Worm (Caenorhabditis elegans) whole organism, L2 larva: ENCODE measurements around the gene tag-294.
A peak's percentile ranks its signal among the peaks of the same experiment; 100 is the strongest.

Source experiments
- C34F6.9 ChIP-seq: fragments of 150-350 bp; optimal IDR thresholded peaks from 2 replicates; lab custom pipeline; 2014; ENCODE audit warnings: missing biosample characterization, missing genetic modification characterization
- F13H6.1 ChIP-seq: sonication (generic microtip); optimal IDR thresholded peaks from 2 replicates; lab custom pipeline; 2016; ENCODE audit warnings: missing genetic modification characterization, missing compliant biosample characterization
- R02D3.7 ChIP-seq: fragments of 150-350 bp; optimal IDR thresholded peaks from 2 replicates; lab custom pipeline; 2014; ENCODE audit warnings: missing biosample characterization, missing genetic modification characterization
- ZK546.5 ChIP-seq: sonication (generic microtip); optimal IDR thresholded peaks from 2 replicates; lab custom pipeline; 2017; ENCODE audit warnings: missing biosample characterization, missing genetic modification characterization
- alr-1 ChIP-seq: fragments of 150-350 bp; optimal IDR thresholded peaks from 2 replicates; lab custom pipeline; 2014; ENCODE audit warnings: missing biosample characterization, missing genetic modification characterization
- aly-2 ChIP-seq: fragments of 150-350 bp; optimal IDR thresholded peaks from 2 replicates; lab custom pipeline; 2014; ENCODE audit warnings: missing biosample characterization, missing genetic modification characterization
- ama-1 ChIP-seq: fragments of 150-350 bp; optimal IDR thresholded peaks from 2 replicates; lab custom pipeline; 2018; ENCODE audit warnings: inconsistent platforms
- blmp-1 ChIP-seq: sonication (generic microtip); optimal IDR thresholded peaks from 2 replicates; lab custom pipeline; 2017; ENCODE audit warnings: missing genetic modification characterization, mild to moderate bottlenecking, missing compliant biosample characterization, antibody characterized with exemption, moderate library complexity; ENCODE audit not compliant: insufficient read depth
- ceh-82 ChIP-seq: fragments of 150-350 bp; optimal IDR thresholded peaks from 2 replicates; lab custom pipeline; 2014; ENCODE audit warnings: missing biosample characterization, missing genetic modification characterization
- crh-2 ChIP-seq: sonication (generic microtip); optimal IDR thresholded peaks from 2 replicates; lab custom pipeline; 2017; ENCODE audit warnings: missing biosample characterization, missing genetic modification characterization
- egl-27 ChIP-seq: sonication (generic microtip); optimal IDR thresholded peaks from 3 replicates; lab custom pipeline; 2017; ENCODE audit warnings: missing biosample characterization, missing genetic modification reagents, missing genetic modification characterization
- elt-1 ChIP-seq: fragments of 150-350 bp; optimal IDR thresholded peaks from 2 replicates; lab custom pipeline; 2014; ENCODE audit warnings: missing biosample characterization, missing genetic modification characterization
- elt-3 ChIP-seq: sonication (generic microtip); optimal IDR thresholded peaks from 2 replicates; lab custom pipeline; 2017; ENCODE audit warnings: missing biosample characterization, missing genetic modification characterization
- fos-1 ChIP-seq: fragments of 150-350 bp; optimal IDR thresholded peaks from 2 replicates; lab custom pipeline; 2014; ENCODE audit warnings: missing biosample characterization, missing genetic modification characterization
- gmeb-1 ChIP-seq: fragments of 150-350 bp; optimal IDR thresholded peaks from 2 replicates; lab custom pipeline; 2014; ENCODE audit warnings: missing biosample characterization, missing genetic modification characterization
- lin-11 ChIP-seq: fragments of 150-350 bp; sonication (generic microtip); optimal IDR thresholded peaks from 2 replicates; lab custom pipeline; 2014; ENCODE audit warnings: missing biosample characterization, missing genetic modification characterization, inconsistent platforms, mixed read lengths
- lin-13 ChIP-seq: fragments of 150-350 bp; optimal IDR thresholded peaks from 2 replicates; lab custom pipeline; 2014; ENCODE audit warnings: missing biosample characterization, missing genetic modification reagents, missing genetic modification characterization
- lin-39 ChIP-seq: fragments of 150-350 bp; optimal IDR thresholded peaks from 2 replicates; lab custom pipeline; 2014; ENCODE audit warnings: missing biosample characterization, missing genetic modification reagents, missing genetic modification characterization
- lsy-2 ChIP-seq, 2 experiments: fragments of 150-350 bp in 1 of 2; sonication (generic microtip) in 1 of 2; optimal IDR thresholded peaks; 2 replicates each; lab custom pipeline; 2014 to 2017; ENCODE audit warnings: missing biosample characterization in 2 of 2, missing genetic modification characterization in 2 of 2
- mab-5 ChIP-seq: fragments of 150-350 bp; optimal IDR thresholded peaks from 2 replicates; lab custom pipeline; 2014; ENCODE audit warnings: missing biosample characterization, missing genetic modification characterization
- mbf-1 ChIP-seq: sonication (generic microtip); optimal IDR thresholded peaks from 2 replicates; lab custom pipeline; 2017; ENCODE audit warnings: missing biosample characterization, missing genetic modification characterization
- mdl-1 ChIP-seq, 2 experiments: fragments of 150-350 bp in 1 of 2; sonication (generic microtip) in 1 of 2; optimal IDR thresholded peaks; 2 replicates each; lab custom pipeline; 2017; ENCODE audit warnings: missing biosample characterization in 2 of 2, missing genetic modification characterization in 2 of 2
- nhr-10 ChIP-seq: sonication (generic microtip); optimal IDR thresholded peaks from 2 replicates; lab custom pipeline; 2017; ENCODE audit warnings: missing biosample characterization, missing genetic modification characterization
- nhr-11 ChIP-seq: fragments of 150-350 bp; optimal IDR thresholded peaks from 2 replicates; lab custom pipeline; 2014; ENCODE audit warnings: missing biosample characterization, missing genetic modification characterization
- nhr-129 ChIP-seq: fragments of 150-350 bp; optimal IDR thresholded peaks from 2 replicates; lab custom pipeline; 2014; ENCODE audit warnings: missing biosample characterization, missing genetic modification characterization
- nhr-21 ChIP-seq: fragments of 150-350 bp; optimal IDR thresholded peaks from 2 replicates; lab custom pipeline; 2014; ENCODE audit warnings: missing biosample characterization, missing genetic modification characterization
- nhr-23 ChIP-seq: fragments of 150-350 bp; optimal IDR thresholded peaks from 2 replicates; lab custom pipeline; 2014; ENCODE audit warnings: missing biosample characterization, missing genetic modification reagents, missing genetic modification characterization
- nhr-237 ChIP-seq: fragments of 150-350 bp; optimal IDR thresholded peaks from 2 replicates; lab custom pipeline; 2014; ENCODE audit warnings: missing biosample characterization, missing genetic modification characterization
- nhr-25 ChIP-seq: fragments of 150-350 bp; sonication (generic microtip); optimal IDR thresholded peaks from 3 replicates; lab custom pipeline; 2014; ENCODE audit warnings: missing biosample characterization, missing genetic modification characterization
- nhr-6 ChIP-seq: fragments of 150-350 bp; optimal IDR thresholded peaks from 2 replicates; lab custom pipeline; 2014; ENCODE audit warnings: missing biosample characterization, missing genetic modification characterization
- nhr-77 ChIP-seq: fragments of 150-350 bp; optimal IDR thresholded peaks from 2 replicates; lab custom pipeline; 2014; ENCODE audit warnings: missing biosample characterization, missing genetic modification characterization
- peb-1 ChIP-seq: fragments of 150-350 bp; optimal IDR thresholded peaks from 2 replicates; lab custom pipeline; 2014; ENCODE audit warnings: missing biosample characterization, missing genetic modification characterization
- skn-1 ChIP-seq: sonication (generic microtip); optimal IDR thresholded peaks from 2 replicates; lab custom pipeline; 2017; ENCODE audit warnings: missing biosample characterization, missing genetic modification characterization
- sma-3 ChIP-seq: sonication (generic microtip); optimal IDR thresholded peaks from 2 replicates; lab custom pipeline; 2016; ENCODE audit warnings: missing genetic modification reagents, missing genetic modification characterization, missing compliant biosample characterization
- sma-9 ChIP-seq, 2 experiments: fragments of 150-350 bp in 1 of 2; sonication (generic microtip) in 1 of 2; optimal IDR thresholded peaks; 2 replicates each; lab custom pipeline; 2014 to 2016; ENCODE audit warnings: missing genetic modification characterization in 2 of 2, mild to moderate bottlenecking in 1 of 2, missing biosample characterization in 1 of 2, missing compliant biosample characterization in 1 of 2, missing genetic modification reagents in 1 of 2, moderate library complexity in 1 of 2
- snpc-4 ChIP-seq: fragments of 150-350 bp; optimal IDR thresholded peaks from 2 replicates; lab custom pipeline; 2014; ENCODE audit warnings: missing biosample characterization, missing genetic modification characterization
- unc-39 ChIP-seq: fragments of 150-350 bp; optimal IDR thresholded peaks from 2 replicates; lab custom pipeline; 2014; ENCODE audit warnings: missing biosample characterization, missing genetic modification characterization
- unc-62 ChIP-seq: fragments of 150-350 bp; optimal IDR thresholded peaks from 2 replicates; lab custom pipeline; 2014; ENCODE audit warnings: missing biosample characterization, missing genetic modification reagents, missing genetic modification characterization
- zag-1 ChIP-seq: fragments of 150-350 bp; optimal IDR thresholded peaks from 2 replicates; lab custom pipeline; 2014; ENCODE audit warnings: missing biosample characterization, missing genetic modification characterization
- ztf-1 ChIP-seq: fragments of 200-800 bp; sonication (Bioruptor generic); conservative IDR thresholded peaks from 2 replicates; pipeline ENCODE4 v1.3.6; 2022; ENCODE audit warnings: missing genetic modification characterization, missing compliant biosample characterization
- ztf-11 ChIP-seq: sonication (generic microtip); optimal IDR thresholded peaks from 2 replicates; lab custom pipeline; 2017; ENCODE audit warnings: missing biosample characterization, missing genetic modification characterization
- ztf-4 ChIP-seq: fragments of 150-350 bp; optimal IDR thresholded peaks from 2 replicates; lab custom pipeline; 2014; ENCODE audit warnings: missing biosample characterization, missing genetic modification characterization

Gene tag-294

DNA sequence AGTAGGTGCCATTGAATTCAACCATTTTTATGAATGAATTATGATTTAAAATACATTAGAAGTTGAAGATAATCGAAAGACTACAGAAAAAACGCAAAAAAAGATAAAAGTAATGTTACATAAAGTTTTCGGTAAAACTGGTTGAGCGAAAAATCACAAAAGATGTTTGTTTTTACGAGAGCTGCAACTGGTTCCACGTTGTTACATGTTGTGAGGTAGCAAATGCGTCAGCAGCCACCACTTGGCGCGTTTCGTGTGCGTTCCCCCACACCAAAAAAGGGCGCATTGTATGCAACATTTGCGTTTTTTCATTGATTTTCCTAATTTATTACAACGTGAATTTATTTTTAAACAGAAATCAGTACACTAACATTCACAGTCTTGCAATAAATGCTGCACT is 19.0 kb upstream of the tag-294 start, which contains the start of gene gakh-1 (continued):
- TF ChIP-seq lin-39 (tag; lab: Kevin White, UChicago) (no peak), fos-1 (peak; percentile 14), skn-1 (tag; lab: Kevin White, UChicago) (no peak), elt-1 (tag; lab: Kevin White, UChicago) (no peak)
- TF ChIP-seq, all 48 proteins: peak for 14

DNA sequence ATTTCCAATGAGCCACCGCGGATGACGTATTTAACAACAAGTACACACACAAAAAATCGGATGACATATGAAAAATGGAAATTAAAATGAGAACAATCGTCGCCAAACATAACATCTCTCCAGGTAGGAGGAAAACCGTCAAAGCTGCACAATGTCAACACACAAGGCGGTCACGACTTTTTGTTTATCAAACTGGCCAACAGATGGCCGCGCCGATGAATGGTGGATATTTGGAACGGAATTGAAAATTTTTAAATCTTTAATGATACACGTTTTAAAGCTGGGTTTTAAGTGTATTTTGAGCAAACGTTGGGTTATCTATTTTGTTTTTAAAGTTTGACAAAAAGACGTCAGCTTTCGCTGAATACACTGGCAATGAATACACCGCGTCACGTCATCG is 18.1 kb upstream of the tag-294 start:
- TF ChIP-seq nhr-77 (tag; lab: Kevin White, UChicago) (no peak), R02D3.7 (tag; lab: Kevin White, UChicago) (no peak), lin-11 (tag; lab: Kevin White, UChicago) (no peak), lin-13 (no peak), skn-1 (tag; lab: Kevin White, UChicago) (no peak), nhr-10 (tag; lab: Kevin White, UChicago) (no peak), unc-39 (no peak), mbf-1 (tag; lab: Kevin White, UChicago) (no peak), nhr-11 (no peak), ama-1 (lab: Kevin White, UChicago) (no peak), alr-1 (no peak), nhr-23 (tag; lab: Kevin White, UChicago) (no peak), elt-3 (tag; lab: Kevin White, UChicago) (no peak), C34F6.9 (no peak), snpc-4 (tag; lab: Kevin White, UChicago) (no peak), peb-1 (tag; lab: Kevin White, UChicago) (no peak), lin-39 (tag; lab: Kevin White, UChicago) (no peak)

- TF ChIP-seq gmeb-1 (tag; lab: Kevin White, UChicago) = peak; percentile 1
- TF ChIP-seq zag-1 (tag; lab: Kevin White, UChicago) = no peak
- no peak for TF ChIP-seq unc-62 (GFP tag; lab: Kevin White, UChicago)
- TF ChIP-seq lsy-2 (tag; optimal IDR thresholded peaks at IDR 0.05; lab: Kevin White, UChicago) = peak in 1 of 2 experiments; percentile 67
- peak; percentile 92 for TF ChIP-seq crh-2 (tag; lab: Kevin White, UChicago)
- peak; percentile 75 for TF ChIP-seq nhr-129
- TF ChIP-seq sma-9 (GFP tag; optimal IDR thresholded peaks at IDR 0.05; lab: Kevin White, UChicago) = peak; percentile 86
- no peak for TF ChIP-seq sma-9 (tag; optimal IDR thresholded peaks at IDR 0.05; lab: Kevin White, UChicago)
- TF ChIP-seq nhr-23 (tag; lab: Kevin White, UChicago) = no peak
- TF ChIP-seq aly-2 (tag; lab: Kevin White, UChicago) = no peak
- TF ChIP-seq sma-3 (GFP tag; lab: Kevin White, UChicago) = peak; percentile 35
- TF ChIP-seq mdl-1 (tag; optimal IDR thresholded peaks at IDR 0.05; lab: Kevin White, UChicago) = peak; percentile 11 to 21
- no peak for TF ChIP-seq mab-5 (tag; lab: Kevin White, UChicago)
- TF ChIP-seq lin-13 = peak; percentile 25
- TF ChIP-seq F13H6.1 (tag; lab: Kevin White, UChicago) = peak; percentile 59
- TF ChIP-seq nhr-6 (tag; lab: Kevin White, UChicago) = peak; percentile 33
- peak; percentile 2 for TF ChIP-seq nhr-25 (tag; lab: Kevin White, UChicago)
- peak; percentile 40 for TF ChIP-seq fos-1
- no peak for TF ChIP-seq nhr-237 (tag; lab: Kevin White, UChicago)
- TF ChIP-seq nhr-21 = peak; percentile 83
- TF ChIP-seq C34F6.9 = peak; percentile 58
These were observed 17.5 kb upstream of the tag-294 start, which contains the start of gene sft-4 for ce11 chrX:5780672-5781182. sft-4 (minus strand) TSS chrX:5780722.

ce11 chrX:5775804-5776252 is 12.6 kb upstream of the tag-294 start:
- TF ChIP-seq gmeb-1 (tag; lab: Kevin White, UChicago) (peak; percentile 25), C34F6.9 (peak; percentile 51), nhr-11 (no peak), nhr-23 (tag; lab: Kevin White, UChicago) (no peak), nhr-237 (tag; lab: Kevin White, UChicago) (no peak), ztf-4 (no peak), lin-39 (tag; lab: Kevin White, UChicago) (no peak), mdl-1 (tag; optimal IDR thresholded peaks at IDR 0.05; lab: Kevin White, UChicago) (peak in 1 of 2 experiments; percentile 24), mbf-1 (tag; lab: Kevin White, UChicago) (no peak), ztf-1 (GFP tag; lab: Robert Waterston, UW) (no peak), R02D3.7 (tag; lab: Kevin White, UChicago) (no peak), ztf-11 (tag; lab: Kevin White, UChicago) (no peak), ZK546.5 (tag; lab: Kevin White, UChicago) (no peak), nhr-6 (tag; lab: Kevin White, UChicago) (peak; percentile 9), lin-11 (tag; lab: Kevin White, UChicago) (peak; percentile 25), lsy-2 (tag; optimal IDR thresholded peaks at IDR 0.05; lab: Kevin White, UChicago) (peak; percentile 6 to 76), zag-1 (tag; lab: Kevin White, UChicago) (peak; percentile 2), F13H6.1 (tag; lab: Kevin White, UChicago) (peak; percentile 62), ceh-82 (tag; lab: Kevin White, UChicago) (no peak), lin-13 (peak; percentile 61), snpc-4 (tag; lab: Kevin White, UChicago) (no peak), fos-1 (peak; percentile 11), nhr-25 (tag; lab: Kevin White, UChicago) (peak; percentile 18), elt-1 (tag; lab: Kevin White, UChicago) (no peak), nhr-77 (tag; lab: Kevin White, UChicago) (no peak), egl-27 (tag; lab: Kevin White, UChicago) (peak; percentile 26), aly-2 (tag; lab: Kevin White, UChicago) (no peak), ama-1 (lab: Kevin White, UChicago) (no peak), alr-1 (no peak), nhr-10 (tag; lab: Kevin White, UChicago) (no peak), sma-9 (GFP tag; optimal IDR thresholded peaks at IDR 0.05; lab: Kevin White, UChicago) (peak; percentile 68), sma-9 (tag; optimal IDR thresholded peaks at IDR 0.05; lab: Kevin White, UChicago) (no peak), blmp-1 (no peak), crh-2 (tag; lab: Kevin White, UChicago) (peak; percentile 50), nhr-129 (peak; percentile 81)
